Fruit fly (Drosophila melanogaster) whole organism, embryonic: ENCODE data around the gene CG13285.

ENCODE experiments used
- Aef1 ChIP-seq: fragments of 200-800 bp; sonication (Bioruptor generic); IDR thresholded peaks from 3 replicates; pipeline ENCODE4 v1.3.6; 2022; ENCODE audit warnings: missing biosample characterization, missing genetic modification characterization
- Atf-2 ChIP-seq: fragments of 200-800 bp; sonication (Bioruptor generic); optimal IDR thresholded peaks from 2 replicates; lab custom pipeline; 2016; ENCODE audit warnings: missing biosample characterization, missing genetic modification characterization
- Awh ChIP-seq: fragments of 200-800 bp; sonication (Bioruptor generic); IDR thresholded peaks from 2 replicates; pipeline ENCODE4, ENCODE4 v1.3.6; 2022; ENCODE audit warnings: missing biosample characterization, missing genetic modification characterization
- CG10543 ChIP-seq: fragments of 200-800 bp; sonication (Bioruptor generic); optimal IDR thresholded peaks from 3 replicates; lab custom pipeline; 2017; ENCODE audit warnings: missing biosample characterization, mild to moderate bottlenecking, missing genetic modification characterization, moderate library complexity
- CG11723 ChIP-seq: fragments of 200-800 bp; sonication (Bioruptor generic); optimal IDR thresholded peaks from 2 replicates; lab custom pipeline; 2017; ENCODE audit warnings: missing biosample characterization, mild to moderate bottlenecking, missing genetic modification characterization
- CG13894 ChIP-seq: fragments of 200-800 bp; sonication (Bioruptor generic); optimal IDR thresholded peaks from 3 replicates; lab custom pipeline; 2018; ENCODE audit warnings: missing biosample characterization, mild to moderate bottlenecking, missing genetic modification characterization, moderate library complexity
- CG1602 ChIP-seq: fragments of 200-800 bp; sonication (Bioruptor generic); optimal IDR thresholded peaks from 3 replicates; lab custom pipeline; 2016; ENCODE audit warnings: missing biosample characterization, missing genetic modification characterization
- CG17359 ChIP-seq: fragments of 200-800 bp; sonication (Bioruptor generic); optimal IDR thresholded peaks from 3 replicates; lab custom pipeline; 2018; ENCODE audit warnings: missing biosample characterization, mild to moderate bottlenecking, missing genetic modification characterization, moderate library complexity
- CG2678 ChIP-seq: fragments of 200-800 bp; sonication (Bioruptor generic); optimal IDR thresholded peaks from 3 replicates; lab custom pipeline; 2019; ENCODE audit warnings: missing biosample characterization, mild to moderate bottlenecking, missing genetic modification characterization, moderate library complexity
- CG2889 ChIP-seq: fragments of 200-800 bp; sonication (Bioruptor generic); IDR thresholded peaks from 3 replicates; pipeline ENCODE4 v1.3.6; 2022; ENCODE audit warnings: missing biosample characterization, missing genetic modification characterization
- CG3726 ChIP-seq: fragments of 200-800 bp; sonication (Bioruptor generic); IDR thresholded peaks from 3 replicates; pipeline ENCODE4, ENCODE4 v1.3.6; 2022; ENCODE audit warnings: missing biosample characterization, missing genetic modification characterization
- CG6683 ChIP-seq: fragments of 200-800 bp; sonication (Bioruptor generic); optimal IDR thresholded peaks from 2 replicates; lab custom pipeline; 2017; ENCODE audit warnings: missing biosample characterization, mild to moderate bottlenecking, missing genetic modification characterization, missing genetic modification reagents
- CG7372 ChIP-seq: fragments of 200-800 bp; sonication (Bioruptor generic); IDR thresholded peaks from 2 replicates; pipeline ENCODE4 v1.3.6; 2022; ENCODE audit warnings: missing biosample characterization, missing genetic modification characterization
- CG7928 ChIP-seq: fragments of 200-800 bp; sonication (Bioruptor generic); optimal IDR thresholded peaks from 2 replicates; lab custom pipeline; 2017; ENCODE audit warnings: missing biosample characterization, mild to moderate bottlenecking, missing genetic modification characterization
- CG8478 ChIP-seq: fragments of >200 bp; optimal IDR thresholded peaks from 2 replicates; lab custom pipeline; 2018
- CTCF ChIP-seq: fragments of 200-800 bp; sonication (Bioruptor generic); optimal IDR thresholded peaks from 2 replicates; lab custom pipeline; 2017; ENCODE audit warnings: missing biosample characterization, mild to moderate bottlenecking, missing genetic modification characterization, moderate library complexity
- D19B ChIP-seq: fragments of 200-800 bp; sonication (Bioruptor generic); optimal IDR thresholded peaks from 2 replicates; lab custom pipeline; 2017; ENCODE audit warnings: missing biosample characterization, mild to moderate bottlenecking, missing genetic modification characterization
- Dbx ChIP-seq: fragments of 200-800 bp; sonication (Bioruptor generic); IDR thresholded peaks from 3 replicates; pipeline ENCODE4 v1.3.6; 2022; ENCODE audit warnings: missing biosample characterization, missing genetic modification characterization
- Fer2 ChIP-seq: fragments of 200-800 bp; sonication (Bioruptor generic); optimal IDR thresholded peaks from 2 replicates; lab custom pipeline; 2018; ENCODE audit warnings: missing biosample characterization, mild to moderate bottlenecking, missing genetic modification characterization, moderate library complexity
- Hand ChIP-seq: fragments of 200-800 bp; sonication (Bioruptor generic); optimal IDR thresholded peaks from 2 replicates; lab custom pipeline; 2017; ENCODE audit warnings: mild to moderate bottlenecking, missing biosample characterization, missing genetic modification reagents, missing genetic modification characterization
- Hr3 ChIP-seq: fragments of 200-800 bp; sonication (Bioruptor generic); optimal IDR thresholded peaks from 3 replicates; lab custom pipeline; 2016; ENCODE audit warnings: missing biosample characterization, missing genetic modification characterization
- MBD-R2 ChIP-seq: fragments of 200-800 bp; sonication (Bioruptor generic); IDR thresholded peaks from 2 replicates; pipeline ENCODE4 v1.3.6; 2022; ENCODE audit warnings: missing biosample characterization, missing genetic modification characterization
- Mes4 ChIP-seq: fragments of 200-800 bp; sonication (Bioruptor generic); optimal IDR thresholded peaks from 2 replicates; lab custom pipeline; 2016; ENCODE audit warnings: missing biosample characterization, missing genetic modification characterization
- Nf-YC ChIP-seq: fragments of 200-800 bp; optimal IDR thresholded peaks from 3 replicates; lab custom pipeline; 2019; ENCODE audit warnings: missing biosample characterization, mild to moderate bottlenecking, missing genetic modification characterization, moderate library complexity
- Pdp1 ChIP-seq, 2 experiments: fragments of 200-800 bp; sonication (Bioruptor generic); optimal IDR thresholded peaks; 3 replicates each; lab custom pipeline; 2016; ENCODE audit warnings: missing biosample characterization in 2 of 2, missing genetic modification characterization in 2 of 2, mild to moderate bottlenecking in 1 of 2, moderate library complexity in 1 of 2
- abd-A ChIP-seq: fragments of 200-800 bp; sonication (Bioruptor generic); optimal IDR thresholded peaks from 3 replicates; lab custom pipeline; 2019; ENCODE audit warnings: missing biosample characterization, mild to moderate bottlenecking, missing genetic modification characterization, moderate library complexity
- ash1 ChIP-seq: fragments of 200-800 bp; sonication (Bioruptor generic); optimal IDR thresholded peaks from 2 replicates; lab custom pipeline; 2018; ENCODE audit warnings: missing biosample characterization, mild to moderate bottlenecking, missing genetic modification characterization
- bbx ChIP-seq: fragments of 200-800 bp; sonication (Bioruptor generic); IDR thresholded peaks from 2 replicates; pipeline ENCODE4 v1.3.6; 2022; ENCODE audit warnings: missing biosample characterization, missing genetic modification characterization; ENCODE audit not compliant: partially characterized antibody
- danr ChIP-seq: fragments of 200-800 bp; sonication (Bioruptor generic); IDR thresholded peaks from 2 replicates; pipeline ENCODE4 v1.3.6; 2022; ENCODE audit warnings: missing biosample characterization, missing genetic modification characterization
- dm ChIP-seq: fragments of 200-800 bp; sonication (Bioruptor generic); optimal IDR thresholded peaks from 3 replicates; lab custom pipeline; 2016; ENCODE audit warnings: missing biosample characterization, missing genetic modification characterization
- dpn ChIP-seq, 2 experiments: fragments of 200-800 bp; sonication (Bioruptor generic); optimal IDR thresholded peaks; 3 replicates each; lab custom pipeline; 2016; ENCODE audit warnings: missing biosample characterization in 2 of 2, missing genetic modification characterization in 2 of 2
- emc ChIP-seq: fragments of 200-800 bp; sonication (Bioruptor generic); optimal IDR thresholded peaks from 2 replicates; lab custom pipeline; 2016; ENCODE audit warnings: missing biosample characterization, missing genetic modification characterization
- ems ChIP-seq: fragments of 200-800 bp; sonication (Bioruptor generic); optimal IDR thresholded peaks from 3 replicates; lab custom pipeline; 2016; ENCODE audit warnings: missing biosample characterization, missing genetic modification characterization
- en ChIP-seq: fragments of 200-800 bp; sonication (Bioruptor generic); optimal IDR thresholded peaks from 2 replicates; lab custom pipeline; 2016; ENCODE audit warnings: missing biosample characterization, missing genetic modification characterization
- eve ChIP-seq, 2 experiments: fragments of >200 bp; optimal IDR thresholded peaks; 2 replicates each; lab custom pipeline; 2017; ENCODE audit warnings: missing biosample characterization in 2 of 2, missing genetic modification characterization in 2 of 2
- fd102C ChIP-seq: fragments of 200-800 bp; sonication (Bioruptor generic); optimal IDR thresholded peaks from 2 replicates; lab custom pipeline; 2018; ENCODE audit warnings: missing biosample characterization, mild to moderate bottlenecking, missing genetic modification characterization, moderate library complexity
- grn ChIP-seq: fragments of 200-800 bp; sonication (Bioruptor generic); optimal IDR thresholded peaks from 3 replicates; lab custom pipeline; 2017; ENCODE audit warnings: missing biosample characterization, missing genetic modification characterization
- gsb-n ChIP-seq: fragments of 200-800 bp; sonication (Bioruptor generic); optimal IDR thresholded peaks from 3 replicates; lab custom pipeline; 2018; ENCODE audit warnings: missing biosample characterization, mild to moderate bottlenecking, missing genetic modification characterization
- kni ChIP-seq: fragments of 200-800 bp; sonication (Bioruptor generic); optimal IDR thresholded peaks from 3 replicates; lab custom pipeline; 2017; ENCODE audit warnings: mild to moderate bottlenecking, missing biosample characterization, missing genetic modification reagents, missing genetic modification characterization
- oc ChIP-seq: fragments of 200-800 bp; sonication (Bioruptor generic); optimal IDR thresholded peaks from 2 replicates; lab custom pipeline; 2018; ENCODE audit warnings: missing biosample characterization, mild to moderate bottlenecking, missing genetic modification characterization, moderate library complexity
- repo ChIP-seq: fragments of 200-800 bp; sonication (Bioruptor generic); optimal IDR thresholded peaks from 2 replicates; lab custom pipeline; 2016; ENCODE audit warnings: missing biosample characterization, missing genetic modification characterization
- slp2 ChIP-seq: fragments of 200-800 bp; sonication (Bioruptor generic); optimal IDR thresholded peaks from 2 replicates; lab custom pipeline; 2016; ENCODE audit warnings: missing biosample characterization, missing genetic modification characterization
- vvl ChIP-seq: fragments of 200-800 bp; sonication (Bioruptor generic); IDR thresholded peaks from 2 replicates; pipeline ENCODE4 v1.3.6; 2022; ENCODE audit warnings: missing biosample characterization, missing genetic modification characterization
- zen ChIP-seq: fragments of 200-800 bp; sonication (Bioruptor generic); optimal IDR thresholded peaks from 3 replicates; lab custom pipeline; 2018; ENCODE audit warnings: missing biosample characterization, mild to moderate bottlenecking, missing genetic modification characterization, moderate library complexity

The CG13285 gene

dm6 chr3L:5578595-5578994 is 43.0 kb upstream of the CG13285 start:
- TF ChIP-seq zen (tag; lab: Kevin White, UChicago) (no peak), CTCF (GFP tag; lab: Kevin White, UChicago) (no peak), CG3726 (GFP tag; lab: Robert Waterston, UW) (no peak), dpn (GFP tag; optimal IDR thresholded peaks at IDR 0.05; lab: Kevin White, UChicago) (no peak), Hr3 (GFP tag; lab: Kevin White, UChicago) (no peak), slp2 (no peak), ash1 (GFP tag; lab: Kevin White, UChicago) (no peak), grn (no peak), gsb-n (no peak), CG8478 (lab: Kevin White, UChicago) (no peak), Aef1 (GFP tag; lab: Robert Waterston, UW) (no peak), Awh (0 out of 2 replicates have a peak, but pooled peaks have one; percentile 26), CG10543 (GFP tag; lab: Kevin White, UChicago) (no peak), repo (GFP tag; lab: Kevin White, UChicago) (no peak), CG7928 (no peak), CG7372 (GFP tag; lab: Robert Waterston, UW) (peak; percentile 32; the same call in 1 of the 2 replicates), emc (no peak), Mes4 (GFP tag; lab: Kevin White, UChicago) (no peak), ems (no peak), vvl (GFP tag; lab: Robert Waterston, UW) (no peak), CG1602 (GFP tag; lab: Kevin White, UChicago) (no peak), kni (GFP tag; lab: Kevin White, UChicago) (no peak), CG2678 (tag; lab: Kevin White, UChicago) (no peak), Hand (GFP tag; lab: Kevin White, UChicago) (no peak), CG17359 (no peak), MBD-R2 (GFP tag; lab: Robert Waterston, UW) (no peak), Atf-2 (no peak), Pdp1 (GFP tag; optimal IDR thresholded peaks at IDR 0.05; lab: Kevin White, UChicago) (peak in 1 of 2 experiments; percentile 94), abd-A (tag; lab: Kevin White, UChicago) (peak; percentile 30), en (GFP tag; lab: Kevin White, UChicago) (no peak), danr (GFP tag; lab: Robert Waterston, UW) (no peak), D19B (GFP tag; lab: Kevin White, UChicago) (no peak), oc (tag; lab: Kevin White, UChicago) (peak; percentile 79), CG6683 (GFP tag; lab: Kevin White, UChicago) (no peak), CG11723 (GFP tag; lab: Kevin White, UChicago) (no peak), bbx (GFP tag; lab: Robert Waterston, UW) (no peak), CG13894 (tag; lab: Kevin White, UChicago) (peak; percentile 11), Dbx (no peak), dm (GFP tag; lab: Kevin White, UChicago) (no peak), fd102C (GFP tag; lab: Kevin White, UChicago) (no peak), Nf-YC (tag; lab: Kevin White, UChicago) (no peak), CG2889 (GFP tag; lab: Robert Waterston, UW) (no peak), Fer2 (tag; lab: Kevin White, UChicago) (no peak), eve (GFP tag; optimal IDR thresholded peaks at IDR 0.05; lab: Kevin White, UChicago) (no peak)
